Fruit fly (Drosophila melanogaster): Measurements from ENCODE around the gene chas.

The chas gene

DNA sequence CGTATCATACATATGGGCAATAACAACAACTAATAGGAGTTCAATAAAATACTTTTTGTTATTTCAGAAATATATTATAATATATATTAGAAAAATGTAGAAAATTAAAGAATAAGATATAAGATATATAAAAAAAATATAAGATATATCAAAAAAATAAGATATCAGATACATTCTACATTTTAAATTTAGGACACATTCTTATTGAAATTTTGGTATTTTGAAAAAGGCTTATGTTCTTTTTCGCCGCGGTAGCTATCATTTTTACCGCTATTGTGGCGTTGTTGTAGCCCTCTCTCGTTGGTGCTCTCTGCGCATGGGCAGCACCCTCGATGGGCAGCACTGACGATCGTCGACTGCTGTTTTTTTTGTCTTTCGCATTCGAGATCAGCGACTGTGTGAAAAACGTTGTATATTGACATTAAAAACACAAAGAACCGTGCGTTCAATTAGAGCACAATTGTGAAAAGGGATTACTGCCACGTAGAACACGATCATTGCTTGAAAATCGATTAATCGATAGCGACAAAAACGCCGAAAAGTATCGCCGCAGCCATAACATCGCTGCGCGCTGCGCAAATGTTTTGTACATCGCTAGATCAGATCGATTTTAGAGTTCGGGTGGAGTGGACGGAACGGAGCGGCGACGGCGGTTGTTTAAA is 39.4 kb upstream of the chas start (continued):
- TF ChIP-seq Gug (GFP tag; IDR thresholded peaks at IDR 0.05) = peak; percentile 51; the same call in 1 of the 4 replicates
- peak; percentile 48 for TF ChIP-seq Deaf1 (tag; optimal IDR thresholded peaks at IDR 0.05)
- peak; percentile 23 for TF ChIP-seq CG1602 (GFP tag; optimal IDR thresholded peaks at IDR 0.05)
- TF ChIP-seq Dek (tag; optimal IDR thresholded peaks at IDR 0.05) = peak; percentile 9
- no peak for TF ChIP-seq CG8089 (GFP tag; optimal IDR thresholded peaks at IDR 0.05)
- no peak for TF ChIP-seq pnt (GFP tag; optimal IDR thresholded peaks at IDR 0.05)
- TF ChIP-seq grau (tag; optimal IDR thresholded peaks at IDR 0.05) = peak; percentile 67
- TF ChIP-seq Kr (GFP tag; optimal IDR thresholded peaks at IDR 0.05) = no peak
- no peak for TF ChIP-seq CG10321 (GFP tag; IDR thresholded peaks at IDR 0.05)
- TF ChIP-seq gcm (GFP tag; optimal IDR thresholded peaks at IDR 0.05) = peak; percentile 73

DNA sequence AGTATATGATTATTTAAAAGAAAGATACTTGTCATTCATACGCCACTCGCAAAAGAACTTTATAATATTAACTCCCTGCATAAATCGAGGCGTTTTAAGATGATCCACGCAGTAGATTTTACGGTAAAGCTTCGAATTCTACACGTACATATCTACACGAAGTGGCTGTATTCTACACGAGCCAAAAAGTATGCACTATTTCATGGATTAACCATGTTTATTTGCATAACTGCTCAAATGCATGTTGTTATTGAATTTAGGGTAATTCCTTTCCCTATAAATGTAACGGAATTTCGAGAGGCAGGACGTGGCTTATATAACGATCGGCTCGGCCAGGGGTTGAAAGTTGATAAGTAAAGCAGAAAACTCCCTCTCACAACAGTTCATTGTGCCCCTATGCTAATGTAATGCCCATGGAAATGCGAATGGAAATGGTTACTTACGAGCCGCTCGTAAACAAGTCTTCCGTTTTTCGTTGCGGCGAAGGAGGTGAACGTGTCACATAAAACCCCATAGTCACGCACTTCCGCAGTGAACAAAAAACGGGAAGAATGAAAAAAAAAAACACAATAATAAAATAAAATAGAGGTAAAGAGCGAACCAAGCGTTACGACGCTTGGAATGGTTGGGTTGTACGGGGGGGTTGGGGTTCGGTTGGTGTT is 38.6 kb upstream of the chas start:
- TF ChIP-seq Stat92E (GFP tag; optimal IDR thresholded peaks at IDR 0.05) = peak in 1 of 3 experiments; percentile 19
- no peak for TF ChIP-seq nau (GFP tag; optimal IDR thresholded peaks at IDR 0.05)
- no peak for TF ChIP-seq CG17568 (GFP tag; optimal IDR thresholded peaks at IDR 0.05)
- peak; percentile 81 for TF ChIP-seq vvl (GFP tag; IDR thresholded peaks at IDR 0.05)
- peak; percentile 69; the same call in 2 of the 3 replicates for TF ChIP-seq CG6791 (GFP tag; IDR thresholded peaks at IDR 0.05; ENCODE audit: partially characterized antibody)
- TF ChIP-seq tll (GFP tag; optimal IDR thresholded peaks at IDR 0.05) = no peak
- TF ChIP-seq croc (GFP tag; conservative IDR thresholded peaks at IDR 0.05) = no peak
- no peak for TF ChIP-seq CG9609 (GFP tag; optimal IDR thresholded peaks at IDR 0.05)
- TF ChIP-seq abd-A (tag; optimal IDR thresholded peaks at IDR 0.05) = peak; percentile 69
- TF ChIP-seq CG15073 (GFP tag; optimal IDR thresholded peaks at IDR 0.05) = no peak
- peak; percentile 34; the same call in 1 of the 2 replicates for TF ChIP-seq bbx (GFP tag; IDR thresholded peaks at IDR 0.05; ENCODE audit: partially characterized antibody)
- no peak for TF ChIP-seq CG10543 (GFP tag; optimal IDR thresholded peaks at IDR 0.05)
- 0 out of 2 replicates have a peak, but pooled peaks have one; percentile 9 for TF ChIP-seq E2f2 (GFP tag; IDR thresholded peaks at IDR 0.05)
- TF ChIP-seq CG2129 (GFP tag; IDR thresholded peaks at IDR 0.05; ENCODE audit: partially characterized antibody) = no peak
- TF ChIP-seq CG12236 (GFP tag; optimal IDR thresholded peaks at IDR 0.05) = no peak
- no peak for TF ChIP-seq grn (GFP tag; optimal IDR thresholded peaks at IDR 0.05)
- peak; percentile 43; the same call in 1 of the 2 replicates for TF ChIP-seq Bgb (GFP tag; IDR thresholded peaks at IDR 0.05; ENCODE audit: partially characterized antibody)
- TF ChIP-seq h (optimal IDR thresholded peaks at IDR 0.05) = no peak
- 0 out of 4 replicates have a peak, but pooled peaks have one; percentile 15 for TF ChIP-seq chinmo (GFP tag; IDR thresholded peaks at IDR 0.05; ENCODE audit: partially characterized antibody)
- peak; percentile 1 for TF ChIP-seq CG15696 (tag; optimal IDR thresholded peaks at IDR 0.05)
- peak; percentile 91 for TF ChIP-seq kni (GFP tag; optimal IDR thresholded peaks at IDR 0.05)
- TF ChIP-seq Hey (tag; optimal IDR thresholded peaks at IDR 0.05) = no peak
- TF ChIP-seq amos (GFP tag; IDR thresholded peaks at IDR 0.05; ENCODE audit: partially characterized antibody) = peak; percentile 58
- no peak for TF ChIP-seq zen (tag; optimal IDR thresholded peaks at IDR 0.05)
- TF ChIP-seq Scr (GFP tag; IDR thresholded peaks at IDR 0.05; ENCODE audit: partially characterized antibody) = 0 out of 2 replicates have a peak, but pooled peaks have one; percentile 11
- 0 out of 3 replicates have a peak, but pooled peaks have one; percentile 9 for TF ChIP-seq CG16813 (GFP tag; IDR thresholded peaks at IDR 0.05; ENCODE audit: partially characterized antibody)
- peak; percentile 82 for TF ChIP-seq CG8290 (GFP tag; optimal IDR thresholded peaks at IDR 0.05)
- TF ChIP-seq CG8290 (tag; optimal IDR thresholded peaks at IDR 0.05) = peak; percentile 74 to 95
- peak; percentile 30; the same call in 1 of the 3 replicates for TF ChIP-seq knrl (GFP tag; IDR thresholded peaks at IDR 0.05; ENCODE audit: partially characterized antibody)
- TF ChIP-seq pros (GFP tag; optimal IDR thresholded peaks at IDR 0.05) = peak; percentile 94
- no peak for TF ChIP-seq CG18262 (tag; optimal IDR thresholded peaks at IDR 0.05)
- TF ChIP-seq sd (tag; optimal IDR thresholded peaks at IDR 0.05) = peak; percentile 20
- TF ChIP-seq Myb (GFP tag; optimal IDR thresholded peaks at IDR 0.05) = peak; percentile 33
- no peak for TF ChIP-seq dati (GFP tag; IDR thresholded peaks at IDR 0.05)
- TF ChIP-seq Lhr (GFP tag; optimal IDR thresholded peaks at IDR 0.05) = peak; percentile 1
- TF ChIP-seq Xrp1 (GFP tag; IDR thresholded peaks at IDR 0.05) = 0 out of 2 replicates have a peak, but pooled peaks have one; percentile 21

Data from whole organism, embryonic.